Worm (Caenorhabditis elegans) whole organism, late embryonic: ENCODE results near the gene str-174.

Experiments
- F13H6.1 ChIP-seq: sonication (generic microtip); optimal IDR thresholded peaks from 2 replicates; lab custom pipeline; 2016; ENCODE audit warnings: missing genetic modification characterization, missing compliant biosample characterization
- K09A11.1 ChIP-seq: sonication (generic microtip); optimal IDR thresholded peaks from 2 replicates; lab custom pipeline; 2017; ENCODE audit warnings: antibody characterized with exemption, mild to moderate bottlenecking, missing genetic modification characterization, missing compliant biosample characterization; ENCODE audit not compliant: insufficient read depth
- T23F11.4 ChIP-seq: fragments of 200-800 bp; sonication (Bioruptor generic); optimal IDR thresholded peaks from 2 replicates; lab custom pipeline; 2018; ENCODE audit warnings: mild to moderate bottlenecking, missing genetic modification characterization, missing compliant biosample characterization
- Y22D7AL.16 ChIP-seq: sonication (generic microtip); optimal IDR thresholded peaks from 2 replicates; lab custom pipeline; 2016; ENCODE audit warnings: missing genetic modification characterization, missing compliant biosample characterization
- ama-1 ChIP-seq: fragments of 150-350 bp; optimal IDR thresholded peaks from 2 replicates; lab custom pipeline; 2014
- ceh-18 ChIP-seq: sonication (generic microtip); optimal IDR thresholded peaks from 2 replicates; lab custom pipeline; 2016; ENCODE audit warnings: missing genetic modification characterization, missing compliant biosample characterization
- ceh-2 ChIP-seq: sonication (generic microtip); optimal IDR thresholded peaks from 2 replicates; lab custom pipeline; 2016; ENCODE audit warnings: missing genotype, missing genetic modification characterization, missing compliant biosample characterization
- ceh-22 ChIP-seq: sonication (generic microtip); optimal IDR thresholded peaks from 2 replicates; lab custom pipeline; 2017; ENCODE audit warnings: missing biosample characterization, missing genetic modification characterization
- ceh-30 ChIP-seq: fragments of 150-350 bp; optimal IDR thresholded peaks from 2 replicates; lab custom pipeline; 2014; ENCODE audit warnings: missing biosample characterization, missing genetic modification characterization
- ceh-34 ChIP-seq: sonication (generic microtip); optimal IDR thresholded peaks from 2 replicates; lab custom pipeline; 2016; ENCODE audit warnings: mild to moderate bottlenecking, missing genetic modification characterization, missing compliant biosample characterization
- ceh-6 ChIP-seq: fragments of 200-800 bp; sonication (Bioruptor generic); optimal IDR thresholded peaks from 2 replicates; lab custom pipeline; 2018; ENCODE audit warnings: mild to moderate bottlenecking, missing genetic modification characterization, missing compliant biosample characterization
- dmd-4 ChIP-seq: sonication (generic microtip); optimal IDR thresholded peaks from 2 replicates; lab custom pipeline; 2016; ENCODE audit warnings: borderline replicate concordance, missing genetic modification characterization, missing compliant biosample characterization
- ets-4 ChIP-seq: sonication (generic microtip); optimal IDR thresholded peaks from 2 replicates; lab custom pipeline; 2016; ENCODE audit warnings: missing genetic modification characterization, missing compliant biosample characterization
- fax-1 ChIP-seq: sonication (generic microtip); optimal IDR thresholded peaks from 2 replicates; lab custom pipeline; 2016; ENCODE audit warnings: missing genotype, missing genetic modification characterization, missing compliant biosample characterization
- fkh-6 ChIP-seq: sonication (generic microtip); optimal IDR thresholded peaks from 2 replicates; lab custom pipeline; 2016; ENCODE audit warnings: missing genetic modification characterization, missing compliant biosample characterization
- gmeb-2 ChIP-seq: sonication (generic microtip); optimal IDR thresholded peaks from 2 replicates; lab custom pipeline; 2016; ENCODE audit warnings: missing genetic modification characterization, inconsistent platforms, missing compliant biosample characterization
- hlh-13 ChIP-seq: fragments of 200-800 bp; sonication (Bioruptor generic); optimal IDR thresholded peaks from 2 replicates; lab custom pipeline; 2018; ENCODE audit warnings: mild to moderate bottlenecking, missing genetic modification characterization, missing compliant biosample characterization
- hlh-15 ChIP-seq: sonication (generic microtip); optimal IDR thresholded peaks from 2 replicates; lab custom pipeline; 2016; ENCODE audit warnings: missing genetic modification characterization, missing compliant biosample characterization
- hlh-30 ChIP-seq: sonication (generic microtip); optimal IDR thresholded peaks from 2 replicates; lab custom pipeline; 2017; ENCODE audit warnings: antibody characterized with exemption, missing genetic modification characterization, missing compliant biosample characterization; ENCODE audit not compliant: insufficient read depth
- hlh-6 ChIP-seq: sonication (generic microtip); optimal IDR thresholded peaks from 2 replicates; lab custom pipeline; 2016; ENCODE audit warnings: missing genotype, missing genetic modification characterization, missing compliant biosample characterization
- hlh-8 ChIP-seq: sonication (generic microtip); optimal IDR thresholded peaks from 2 replicates; lab custom pipeline; 2016; ENCODE audit warnings: missing genotype, missing genetic modification characterization, missing compliant biosample characterization
- madf-2 ChIP-seq: sonication (generic microtip); optimal IDR thresholded peaks from 2 replicates; lab custom pipeline; 2017; ENCODE audit warnings: missing genetic modification characterization, missing compliant biosample characterization
- mec-3 ChIP-seq: sonication (generic microtip); optimal IDR thresholded peaks from 2 replicates; lab custom pipeline; 2016; ENCODE audit warnings: borderline replicate concordance, missing genetic modification characterization, missing compliant biosample characterization
- nfya-1 ChIP-seq: sonication (generic microtip); optimal IDR thresholded peaks from 2 replicates; lab custom pipeline; 2017; ENCODE audit warnings: missing genetic modification characterization, mild to moderate bottlenecking, missing compliant biosample characterization, antibody characterized with exemption, moderate library complexity
- nhr-11 ChIP-seq: fragments of 150-350 bp; optimal IDR thresholded peaks from 2 replicates; lab custom pipeline; 2014; ENCODE audit warnings: missing biosample characterization, missing genetic modification characterization
- pat-9 ChIP-seq: fragments of 200-800 bp; sonication (Bioruptor generic); optimal IDR thresholded peaks from 2 replicates; lab custom pipeline; 2018; ENCODE audit warnings: mild to moderate bottlenecking, missing genetic modification characterization, moderate library complexity, missing compliant biosample characterization
- pax-1 ChIP-seq: fragments of 150-350 bp; optimal IDR thresholded peaks from 2 replicates; lab custom pipeline; 2014; ENCODE audit warnings: missing biosample characterization, missing genetic modification characterization
- pha-2 ChIP-seq: sonication (generic microtip); optimal IDR thresholded peaks from 2 replicates; lab custom pipeline; 2017; ENCODE audit warnings: mild to moderate bottlenecking, missing genetic modification characterization, missing compliant biosample characterization
- pqm-1 ChIP-seq: sonication (generic microtip); optimal IDR thresholded peaks from 2 replicates; lab custom pipeline; 2016; ENCODE audit warnings: missing genetic modification characterization, missing compliant biosample characterization
- pros-1 ChIP-seq: fragments of 150-350 bp; optimal IDR thresholded peaks from 2 replicates; lab custom pipeline; 2014; ENCODE audit warnings: missing biosample characterization, missing genetic modification reagents, missing genetic modification characterization
- syd-9 ChIP-seq: sonication (generic microtip); optimal IDR thresholded peaks from 2 replicates; lab custom pipeline; 2016; ENCODE audit warnings: mild to moderate bottlenecking, missing genetic modification characterization, moderate library complexity, missing compliant biosample characterization
- tbx-7 ChIP-seq: sonication (generic microtip); optimal IDR thresholded peaks from 2 replicates; lab custom pipeline; 2016; ENCODE audit warnings: missing genotype, missing genetic modification characterization, missing compliant biosample characterization
- ttx-3 ChIP-seq: sonication (generic microtip); optimal IDR thresholded peaks from 2 replicates; lab custom pipeline; 2016; ENCODE audit warnings: missing genetic modification reagents, missing genetic modification characterization, missing compliant biosample characterization
- unc-42 ChIP-seq: sonication (generic microtip); optimal IDR thresholded peaks from 2 replicates; lab custom pipeline; 2016; ENCODE audit warnings: missing genotype, missing genetic modification characterization, missing compliant biosample characterization
- unc-55 ChIP-seq: sonication (generic microtip); optimal IDR thresholded peaks from 2 replicates; lab custom pipeline; 2017; ENCODE audit warnings: missing biosample characterization, missing genetic modification reagents, missing genetic modification characterization
- unc-86 ChIP-seq: sonication (generic microtip); optimal IDR thresholded peaks from 2 replicates; lab custom pipeline; 2016; ENCODE audit warnings: missing genetic modification characterization, missing compliant biosample characterization
- ztf-16 ChIP-seq: sonication (generic microtip); optimal IDR thresholded peaks from 2 replicates; lab custom pipeline; 2017; ENCODE audit warnings: missing genetic modification characterization, missing compliant biosample characterization

Gene str-174

DNA sequence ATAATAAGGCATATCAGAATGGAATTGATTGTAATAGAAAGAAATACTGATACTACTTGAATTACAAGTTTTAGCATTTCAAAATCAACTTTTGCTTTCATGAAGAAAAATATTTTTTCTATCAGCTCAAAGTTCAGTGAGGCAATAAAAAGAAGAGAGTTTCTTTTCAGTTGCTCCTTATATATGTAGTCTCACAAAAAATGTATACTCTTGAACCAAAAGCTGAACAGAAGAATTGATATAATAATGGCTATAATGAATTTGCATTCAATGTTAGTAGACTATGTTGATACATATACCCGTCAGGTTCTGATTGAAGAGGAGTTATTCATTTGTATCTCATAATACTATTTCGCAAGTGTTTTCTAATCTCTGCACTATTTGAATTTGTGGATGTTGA lies at the start of gene str-174:
Gene str-174, minus strand, starts transcription at position 101 of the 400 bp plus-strand sequence.
- no peak for TF ChIP-seq fkh-6 (tag; lab: Kevin White, UChicago)
- no peak for TF ChIP-seq T23F11.4 (GFP tag; lab: Kevin White, UChicago)
- no peak for TF ChIP-seq ceh-34 (tag; lab: Kevin White, UChicago)
- TF ChIP-seq F13H6.1 (tag; lab: Kevin White, UChicago), result no peak
- TF ChIP-seq ets-4 (tag; lab: Kevin White, UChicago), result no peak
- TF ChIP-seq unc-42, result no peak
- no peak for TF ChIP-seq ama-1 (lab: Kevin White, UChicago)
- TF ChIP-seq hlh-6 (tag; lab: Kevin White, UChicago), result no peak
- TF ChIP-seq pros-1 (tag; lab: Kevin White, UChicago), result no peak
- no peak for TF ChIP-seq ttx-3

ce11 chrIV:4917774-4918173 lies 43.3 kb upstream of the str-174 start, which contains the start of gene str-158:
str-158 (plus strand) TSS chrIV:4918074.
- TF ChIP-seq pha-2 (tag; lab: Kevin White, UChicago), result no peak
- no peak for TF ChIP-seq T23F11.4 (GFP tag; lab: Kevin White, UChicago)
- no peak for TF ChIP-seq ztf-16 (tag; lab: Kevin White, UChicago)
- TF ChIP-seq syd-9, result no peak
- TF ChIP-seq unc-55 (GFP tag; lab: Kevin White, UChicago), result no peak
- TF ChIP-seq hlh-15 (tag; lab: Kevin White, UChicago), result no peak
- no peak for TF ChIP-seq ets-4 (tag; lab: Kevin White, UChicago)
- no peak for TF ChIP-seq hlh-13 (GFP tag; lab: Kevin White, UChicago)
- no peak for TF ChIP-seq ceh-22 (tag; lab: Kevin White, UChicago)
- TF ChIP-seq ceh-30 (tag; lab: Kevin White, UChicago), result no peak
- no peak for TF ChIP-seq fax-1 (tag; lab: Kevin White, UChicago)
- TF ChIP-seq ceh-34 (tag; lab: Kevin White, UChicago), result no peak
- no peak for TF ChIP-seq unc-42
- TF ChIP-seq gmeb-2 (tag; lab: Kevin White, UChicago), result no peak
- TF ChIP-seq nhr-11 (tag; lab: Kevin White, UChicago), result no peak
- TF ChIP-seq K09A11.1, result no peak
- no peak for TF ChIP-seq nfya-1 (tag; lab: Kevin White, UChicago)
- no peak for TF ChIP-seq pat-9 (tag; lab: Kevin White, UChicago)
- TF ChIP-seq dmd-4 (tag; lab: Kevin White, UChicago), result no peak
- TF ChIP-seq ceh-18, result no peak
- TF ChIP-seq, all 69 proteins: peak for 0

DNA sequence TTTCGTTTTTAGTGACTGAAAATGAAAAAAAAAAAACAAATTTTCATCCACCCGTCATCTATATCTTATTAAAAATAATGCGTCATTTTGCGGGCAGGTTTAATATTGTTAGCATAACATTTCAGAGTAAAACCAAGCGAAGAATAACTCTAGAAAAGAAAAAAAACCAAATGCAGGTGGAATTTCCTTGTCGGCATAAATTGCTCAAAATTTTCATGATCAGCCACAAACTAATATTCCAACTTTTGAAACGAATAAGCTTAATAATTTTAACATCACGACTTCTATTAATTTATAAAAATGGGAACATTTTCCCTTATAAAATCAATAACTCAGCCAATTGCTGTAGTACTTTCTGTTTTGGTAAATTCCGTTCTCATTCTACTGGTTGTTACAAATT lies 41.2 kb upstream of the str-174 start, which contains the start of gene str-155:
Gene str-155, plus strand, starts transcription at position 301 of the 400 bp plus-strand sequence.
- TF ChIP-seq nfya-1 (tag; lab: Kevin White, UChicago), result no peak
- TF ChIP-seq pha-2 (tag; lab: Kevin White, UChicago), result no peak
- no peak for TF ChIP-seq ztf-16 (tag; lab: Kevin White, UChicago)
- no peak for TF ChIP-seq pax-1
- no peak for TF ChIP-seq unc-86 (tag; lab: Kevin White, UChicago)
- no peak for TF ChIP-seq unc-42
- TF ChIP-seq, all 69 proteins: peak for 0

DNA sequence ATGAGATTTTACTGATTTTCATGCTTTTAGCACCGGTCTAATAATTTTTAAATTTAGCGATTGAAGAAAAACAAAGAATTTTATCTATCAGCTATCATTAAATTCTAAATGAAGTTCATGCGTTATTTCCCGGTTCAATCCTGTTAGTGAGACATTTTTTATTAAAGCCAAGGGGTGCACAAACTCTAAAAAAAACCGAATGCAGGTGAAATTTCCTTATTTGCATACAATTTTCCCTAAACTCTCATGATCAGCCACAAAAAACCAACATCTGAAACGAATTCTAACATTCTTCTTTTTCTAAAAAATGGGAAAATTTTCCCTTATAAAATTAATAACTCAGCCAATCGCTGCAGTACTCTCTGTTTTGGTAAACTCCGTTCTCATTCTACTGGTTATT lies 38.6 kb upstream of the str-174 start, which contains the start of gene str-156:
Gene str-156, plus strand, starts transcription at position 301 of the 400 bp plus-strand sequence.
- TF ChIP-seq Y22D7AL.16 (tag; lab: Kevin White, UChicago) (no peak), hlh-30 (tag; lab: Kevin White, UChicago) (no peak), mec-3 (tag; lab: Kevin White, UChicago) (no peak), hlh-8 (tag; lab: Kevin White, UChicago) (no peak), ceh-2 (tag; lab: Kevin White, UChicago) (no peak), madf-2 (tag; lab: Kevin White, UChicago) (no peak), pqm-1 (tag; lab: Kevin White, UChicago) (no peak), T23F11.4 (GFP tag; lab: Kevin White, UChicago) (no peak), ceh-6 (GFP tag; lab: Kevin White, UChicago) (no peak), pat-9 (tag; lab: Kevin White, UChicago) (no peak), ama-1 (lab: Kevin White, UChicago) (no peak), tbx-7 (tag; lab: Kevin White, UChicago) (no peak)
- TF ChIP-seq, all 69 proteins: peak for 0
